Fruit fly (Drosophila melanogaster) whole organism, embryonic: ENCODE measurements around the gene CG42656.
A peak's percentile ranks its signal among the peaks of the same experiment; 100 is the strongest.

Experiments
- Bdp1 ChIP-seq: fragments of 200-800 bp; sonication (Bioruptor generic); optimal IDR thresholded peaks from 3 replicates; lab custom pipeline; 2016; ENCODE audit warnings: missing biosample characterization, missing genetic modification characterization
- Bteb2 ChIP-seq: fragments of 200-800 bp; sonication (Bioruptor generic); optimal IDR thresholded peaks from 2 replicates; lab custom pipeline; 2016; ENCODE audit warnings: missing biosample characterization, missing genetic modification characterization
- CG11456 ChIP-seq: fragments of 200-800 bp; sonication (Bioruptor generic); IDR thresholded peaks from 3 replicates; pipeline ENCODE4 v1.3.6; 2022; ENCODE audit warnings: missing biosample characterization, missing genetic modification characterization
- CG12769 ChIP-seq: fragments of 200-800 bp; sonication (Bioruptor generic); optimal IDR thresholded peaks from 2 replicates; lab custom pipeline; 2019; ENCODE audit warnings: missing biosample characterization, mild to moderate bottlenecking, missing genetic modification characterization, moderate library complexity
- CG12942 ChIP-seq: fragments of 200-800 bp; sonication (Bioruptor generic); optimal IDR thresholded peaks from 3 replicates; lab custom pipeline; 2016; ENCODE audit warnings: missing biosample characterization, missing genetic modification characterization
- CG15514 ChIP-seq: fragments of 200-800 bp; sonication (Bioruptor generic); optimal IDR thresholded peaks from 3 replicates; lab custom pipeline; 2017; ENCODE audit warnings: missing biosample characterization, missing genetic modification characterization, mild to moderate bottlenecking, moderate library complexity, missing genetic modification reagents
- CG16813 ChIP-seq: fragments of 200-800 bp; sonication (Bioruptor generic); IDR thresholded peaks from 3 replicates; pipeline ENCODE4 v1.3.6; 2022; ENCODE audit warnings: missing biosample characterization, missing genetic modification characterization; ENCODE audit not compliant: partially characterized antibody
- CG2129 ChIP-seq: fragments of 200-800 bp; sonication (Bioruptor generic); IDR thresholded peaks from 2 replicates; pipeline ENCODE4 v1.3.6; 2022; ENCODE audit warnings: missing biosample characterization, missing genetic modification characterization; ENCODE audit not compliant: partially characterized antibody
- CG32532 ChIP-seq: fragments of 200-800 bp; sonication (Bioruptor generic); IDR thresholded peaks from 2 replicates; pipeline ENCODE4 v1.3.6; 2022; ENCODE audit warnings: missing biosample characterization, missing genetic modification characterization
- CG3847 ChIP-seq: fragments of 200-800 bp; sonication (Bioruptor generic); IDR thresholded peaks from 2 replicates; pipeline ENCODE4 v1.3.6; 2022; ENCODE audit warnings: missing biosample characterization, missing genetic modification characterization
- CG4328 ChIP-seq: fragments of 200-800 bp; sonication (Bioruptor generic); optimal IDR thresholded peaks from 3 replicates; lab custom pipeline; 2017; ENCODE audit warnings: missing biosample characterization, missing genetic modification reagents, missing genetic modification characterization
- CG8388 ChIP-seq: fragments of 200-800 bp; sonication (Bioruptor generic); optimal IDR thresholded peaks from 2 replicates; lab custom pipeline; 2019; ENCODE audit warnings: missing biosample characterization, mild to moderate bottlenecking, missing genetic modification characterization, moderate library complexity
- CG8924 ChIP-seq: fragments of 200-800 bp; optimal IDR thresholded peaks from 3 replicates; lab custom pipeline; 2019; ENCODE audit warnings: missing biosample characterization, mild to moderate bottlenecking, missing genetic modification characterization, moderate library complexity
- CG9215 ChIP-seq: fragments of 200-800 bp; sonication (Bioruptor generic); IDR thresholded peaks from 2 replicates; pipeline ENCODE4 v1.3.6; 2022; ENCODE audit warnings: missing biosample characterization, missing genetic modification characterization
- Dbx ChIP-seq: fragments of 200-800 bp; sonication (Bioruptor generic); IDR thresholded peaks from 3 replicates; pipeline ENCODE4 v1.3.6; 2022; ENCODE audit warnings: missing biosample characterization, missing genetic modification characterization
- E2f1 ChIP-seq: fragments of 200-800 bp; sonication (Bioruptor generic); IDR thresholded peaks from 2 replicates; pipeline ENCODE4 v1.3.6; 2022; ENCODE audit warnings: missing biosample characterization, missing genetic modification characterization
- ERR ChIP-seq: fragments of 200-800 bp; sonication (Bioruptor generic); optimal IDR thresholded peaks from 2 replicates; lab custom pipeline; 2016; ENCODE audit warnings: missing biosample characterization, missing genetic modification characterization
- Eip74EF ChIP-seq, 2 experiments: fragments of 200-800 bp in 1 of 2; fragments of >200 bp in 1 of 2; sonication (Bioruptor generic) in 1 of 2; optimal IDR thresholded peaks; 2 replicates each; lab custom pipeline; 2017 to 2019; ENCODE audit warnings: missing biosample characterization in 2 of 2, missing genetic modification characterization in 2 of 2, mild to moderate bottlenecking in 1 of 2, moderate library complexity in 1 of 2
- HLH4C ChIP-seq: fragments of 200-800 bp; sonication (Bioruptor generic); IDR thresholded peaks from 3 replicates; pipeline ENCODE4 v1.3.6; 2022; ENCODE audit warnings: missing biosample characterization, missing genetic modification characterization; ENCODE audit not compliant: partially characterized antibody
- MESR4 ChIP-seq: fragments of 200-800 bp; sonication (Bioruptor generic); optimal IDR thresholded peaks from 2 replicates; lab custom pipeline; 2018; ENCODE audit warnings: missing biosample characterization, mild to moderate bottlenecking, missing genetic modification characterization, moderate library complexity
- Med ChIP-seq: fragments of 200-800 bp; sonication (Bioruptor generic); peaks from one replicate; lab custom pipeline; 2016; ENCODE audit warnings: missing biosample characterization, missing genetic modification characterization, mild to moderate bottlenecking, inconsistent platforms, moderate library complexity
- Mrtf ChIP-seq: fragments of 200-800 bp; sonication (Bioruptor generic); IDR thresholded peaks from 3 replicates; pipeline ENCODE4 v1.3.6; 2022; ENCODE audit warnings: missing biosample characterization, missing genetic modification characterization
- NC2β ChIP-seq: fragments of 200-800 bp; sonication (Bioruptor generic); optimal IDR thresholded peaks from 2 replicates; lab custom pipeline; 2016; ENCODE audit warnings: missing biosample characterization, missing genetic modification characterization
- Stat92E ChIP-seq, 3 experiments: fragments of >200 bp in 2 of 3; fragments of 200-800 bp in 1 of 3; sonication (Bioruptor generic) in 1 of 3; optimal IDR thresholded peaks; 2 replicates each; lab custom pipeline; 2017 to 2019; ENCODE audit warnings: missing biosample characterization in 3 of 3, missing genetic modification characterization in 3 of 3, mild to moderate bottlenecking in 1 of 3, moderate library complexity in 1 of 3
- Xrp1 ChIP-seq: fragments of 200-800 bp; sonication (Bioruptor generic); IDR thresholded peaks from 2 replicates; pipeline ENCODE4 v1.3.6; 2022; ENCODE audit warnings: missing biosample characterization, missing genetic modification characterization
- ap ChIP-seq: fragments of 200-800 bp; sonication (Bioruptor generic); IDR thresholded peaks from 2 replicates; pipeline ENCODE4 v1.3.6; 2022; ENCODE audit warnings: missing biosample characterization, missing genetic modification characterization
- ash1 ChIP-seq: fragments of 200-800 bp; sonication (Bioruptor generic); optimal IDR thresholded peaks from 2 replicates; lab custom pipeline; 2018; ENCODE audit warnings: missing biosample characterization, mild to moderate bottlenecking, missing genetic modification characterization
- chinmo ChIP-seq: fragments of 200-800 bp; sonication (Bioruptor generic); IDR thresholded peaks from 4 replicates; pipeline ENCODE4 v1.3.6; 2022; ENCODE audit warnings: missing biosample characterization, missing genetic modification characterization; ENCODE audit not compliant: partially characterized antibody
- da ChIP-seq: fragments of 200-800 bp; sonication (Bioruptor generic); optimal IDR thresholded peaks from 2 replicates; lab custom pipeline; 2016; ENCODE audit warnings: missing biosample characterization, missing genetic modification characterization
- dimm ChIP-seq: fragments of 200-800 bp; sonication (Bioruptor generic); IDR thresholded peaks from 2 replicates; pipeline ENCODE4 v1.3.6; 2022; ENCODE audit warnings: missing biosample characterization, missing genetic modification characterization
- dpn ChIP-seq, 2 experiments: fragments of 200-800 bp; sonication (Bioruptor generic); optimal IDR thresholded peaks; 3 replicates each; lab custom pipeline; 2016; ENCODE audit warnings: missing biosample characterization in 2 of 2, missing genetic modification characterization in 2 of 2
- ind ChIP-seq: fragments of 200-800 bp; sonication (Bioruptor generic); optimal IDR thresholded peaks from 3 replicates; lab custom pipeline; 2016; ENCODE audit warnings: missing biosample characterization, missing genetic modification characterization
- knrl ChIP-seq: fragments of 200-800 bp; sonication (Bioruptor generic); IDR thresholded peaks from 3 replicates; pipeline ENCODE4 v1.3.6; 2022; ENCODE audit warnings: missing biosample characterization, missing genetic modification characterization; ENCODE audit not compliant: partially characterized antibody
- lmd ChIP-seq: fragments of 200-800 bp; sonication (Bioruptor generic); IDR thresholded peaks from 2 replicates; pipeline ENCODE4 v1.3.6; 2022; ENCODE audit warnings: missing biosample characterization, missing genetic modification characterization
- lola ChIP-seq, 3 experiments: fragments of >200 bp in 2 of 3; fragments of 200-800 bp in 1 of 3; sonication (Bioruptor generic) in 1 of 3; optimal IDR thresholded peaks; 2 replicates each; lab custom pipeline; 2017 to 2019; ENCODE audit warnings: missing biosample characterization in 3 of 3, missing genetic modification characterization in 3 of 3, mild to moderate bottlenecking in 1 of 3, moderate library complexity in 1 of 3
- mirr ChIP-seq: fragments of 200-800 bp; sonication (Bioruptor generic); optimal IDR thresholded peaks from 3 replicates; lab custom pipeline; 2018; ENCODE audit warnings: missing biosample characterization, mild to moderate bottlenecking, missing genetic modification characterization
- nmo ChIP-seq: fragments of 200-800 bp; sonication (Bioruptor generic); optimal IDR thresholded peaks from 2 replicates; lab custom pipeline; 2018; ENCODE audit warnings: missing biosample characterization, mild to moderate bottlenecking, missing genetic modification characterization, moderate library complexity
- onecut ChIP-seq: fragments of 200-800 bp; sonication (Bioruptor generic); IDR thresholded peaks from 2 replicates; pipeline ENCODE4 v1.3.6; 2022; ENCODE audit warnings: missing biosample characterization, missing genetic modification characterization
- ranshi ChIP-seq: fragments of 200-800 bp; sonication (Bioruptor generic); IDR thresholded peaks from 2 replicates; pipeline ENCODE4 v1.3.6; 2022; ENCODE audit warnings: missing biosample characterization, missing genetic modification characterization
- rib ChIP-seq: fragments of 200-800 bp; sonication (Bioruptor generic); IDR thresholded peaks from 2 replicates; pipeline ENCODE4 v1.3.6; 2022; ENCODE audit warnings: missing biosample characterization, missing genetic modification characterization
- scrt ChIP-seq: fragments of 200-800 bp; sonication (Bioruptor generic); optimal IDR thresholded peaks from 2 replicates; lab custom pipeline; 2018; ENCODE audit warnings: missing biosample characterization, mild to moderate bottlenecking, missing genetic modification characterization, moderate library complexity
- sd ChIP-seq: fragments of 200-800 bp; sonication (Bioruptor generic); optimal IDR thresholded peaks from 3 replicates; lab custom pipeline; 2018; ENCODE audit warnings: missing biosample characterization, mild to moderate bottlenecking, missing genetic modification characterization, moderate library complexity
- slou ChIP-seq: fragments of 200-800 bp; sonication (Bioruptor generic); optimal IDR thresholded peaks from 3 replicates; lab custom pipeline; 2016; ENCODE audit warnings: missing biosample characterization, missing genetic modification characterization
- sug ChIP-seq: fragments of 200-800 bp; optimal IDR thresholded peaks from 2 replicates; lab custom pipeline; 2019; ENCODE audit warnings: missing biosample characterization, mild to moderate bottlenecking, missing genetic modification characterization, moderate library complexity
- tll ChIP-seq, 2 experiments: fragments of 200-800 bp in 1 of 2; fragments of >200 bp in 1 of 2; sonication (Bioruptor generic) in 1 of 2; optimal IDR thresholded peaks; 2 replicates each; lab custom pipeline; 2017 to 2019; ENCODE audit warnings: missing biosample characterization in 2 of 2, missing genetic modification characterization in 2 of 2, mild to moderate bottlenecking in 1 of 2, moderate library complexity in 1 of 2
- zen2 ChIP-seq: fragments of 200-800 bp; sonication (Bioruptor generic); IDR thresholded peaks from 3 replicates; pipeline ENCODE4 v1.3.6; 2022; ENCODE audit warnings: missing biosample characterization, missing genetic modification characterization; ENCODE audit not compliant: partially characterized antibody

The CG42656 gene

DNA sequence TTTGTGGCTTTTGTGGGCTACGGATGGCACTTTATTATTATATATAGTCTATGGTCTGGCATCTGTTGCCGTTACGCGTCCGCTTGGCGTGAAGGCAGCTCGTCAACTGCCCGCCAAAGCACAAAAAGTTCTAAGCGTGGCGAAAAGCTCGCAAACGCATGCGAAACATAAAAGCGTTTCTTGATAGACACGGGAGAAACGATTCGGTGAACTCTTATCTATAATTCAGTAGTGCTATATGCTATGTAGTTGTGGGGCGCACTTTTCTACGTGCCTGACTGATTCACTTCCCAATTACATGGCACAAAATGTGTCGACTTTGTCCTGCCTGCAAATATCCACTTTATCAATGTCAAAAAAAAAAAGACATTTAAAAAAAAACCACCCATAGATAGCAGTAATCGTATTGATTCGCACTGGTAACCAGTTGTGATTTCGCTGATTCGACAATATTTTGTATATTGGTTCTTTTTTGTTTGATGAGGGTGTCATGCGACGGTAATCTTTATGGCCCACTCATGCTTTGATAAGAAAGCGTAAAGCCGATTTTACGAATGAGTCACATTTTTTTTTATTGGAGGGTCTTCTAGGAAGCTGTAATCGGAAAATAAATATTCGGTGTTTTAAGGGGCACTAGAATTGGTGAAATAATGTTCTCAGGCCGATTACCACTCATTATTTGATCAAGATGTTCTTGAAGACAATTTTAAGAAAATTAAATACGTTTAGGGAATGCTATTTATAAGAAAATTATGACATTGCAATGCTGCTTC, 12.1 kb upstream of the CG42656 start, which contains the start of gene alpha-Est9 (continued):
- no peak for TF ChIP-seq CG16813 (GFP tag; lab: Robert Waterston, UW)
- no peak for TF ChIP-seq CG12942 (GFP tag; lab: Kevin White, UChicago)
- no peak for TF ChIP-seq Bteb2 (GFP tag; lab: Kevin White, UChicago)
- no peak for TF ChIP-seq Stat92E (GFP tag; optimal IDR thresholded peaks at IDR 0.05; lab: Kevin White, UChicago)
- TF ChIP-seq NC2β (GFP tag; lab: Kevin White, UChicago), result no peak
- TF ChIP-seq Bdp1 (GFP tag; lab: Kevin White, UChicago), result no peak
- no peak for TF ChIP-seq CG3847
- TF ChIP-seq CG11456, result no peak
- no peak for TF ChIP-seq onecut (GFP tag; lab: Robert Waterston, UW)

DNA sequence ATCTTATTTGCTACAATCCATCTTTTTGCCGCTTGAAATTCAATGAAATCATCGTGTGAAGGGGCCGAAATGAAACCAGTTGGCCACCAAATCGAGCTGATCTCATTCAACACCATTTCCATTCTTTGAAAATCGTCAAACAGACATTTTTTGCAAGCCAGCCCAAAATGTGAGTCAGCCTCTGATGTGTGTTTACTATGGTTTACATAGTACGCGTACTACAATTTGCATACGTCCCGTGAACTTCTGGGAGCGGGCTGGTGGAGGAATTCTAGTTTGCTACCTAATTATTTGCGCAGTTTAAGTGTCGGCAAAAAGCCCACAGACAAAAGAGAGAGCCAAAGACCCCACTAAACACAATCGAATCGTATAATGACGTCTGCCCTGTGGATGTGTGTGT, 10.1 kb upstream of the CG42656 start:
- TF ChIP-seq CG15514 (no peak), CG9215 (GFP tag; lab: Robert Waterston, UW) (no peak), rib (GFP tag; lab: Robert Waterston, UW) (peak; percentile 55; the same call in 1 of the 2 replicates), ERR (no peak), knrl (GFP tag; lab: Robert Waterston, UW) (no peak), CG12769 (tag; lab: Kevin White, UChicago) (peak; percentile 45), CG4328 (GFP tag; lab: Kevin White, UChicago) (no peak), Med (GFP tag; lab: Kevin White, UChicago) (peak; percentile 76), E2f1 (no peak), ind (GFP tag; lab: Kevin White, UChicago) (no peak), da (GFP tag; lab: Kevin White, UChicago) (no peak), Dbx (no peak), ranshi (no peak), mirr (GFP tag; lab: Kevin White, UChicago) (no peak), CG32532 (GFP tag; lab: Robert Waterston, UW) (0 out of 2 replicates have a peak, but pooled peaks have one; percentile 21), CG8388 (GFP tag; lab: Kevin White, UChicago) (no peak), chinmo (0 out of 4 replicates have a peak, but pooled peaks have one; percentile 40), dpn (GFP tag; optimal IDR thresholded peaks at IDR 0.05; lab: Kevin White, UChicago) (no peak), lola (GFP tag; optimal IDR thresholded peaks at IDR 0.05; lab: Kevin White, UChicago) (no peak), CG2129 (GFP tag; lab: Robert Waterston, UW) (no peak), zen2 (GFP tag; lab: Robert Waterston, UW) (no peak), CG16813 (GFP tag; lab: Robert Waterston, UW) (no peak), dimm (GFP tag; lab: Robert Waterston, UW) (no peak), sug (tag; lab: Kevin White, UChicago) (peak; percentile 15), sd (tag; lab: Kevin White, UChicago) (peak; percentile 48), MESR4 (GFP tag; lab: Kevin White, UChicago) (no peak), lmd (GFP tag; lab: Robert Waterston, UW) (no peak), nmo (GFP tag; lab: Kevin White, UChicago) (no peak), ap (GFP tag; lab: Robert Waterston, UW) (no peak), Xrp1 (GFP tag; lab: Robert Waterston, UW) (no peak), CG3847 (no peak), scrt (GFP tag; lab: Kevin White, UChicago) (no peak), slou (GFP tag; lab: Kevin White, UChicago) (no peak), tll (GFP tag; optimal IDR thresholded peaks at IDR 0.05; lab: Kevin White, UChicago) (no peak), CG8924 (no peak), Mrtf (no peak), Eip74EF (GFP tag; optimal IDR thresholded peaks at IDR 0.05; lab: Kevin White, UChicago) (no peak), HLH4C (GFP tag; lab: Robert Waterston, UW) (no peak), ash1 (GFP tag; lab: Kevin White, UChicago) (no peak)
